Fruit fly (Drosophila melanogaster) whole organism, embryonic: ENCODE measurements around the gene CG8509.

Experiments
- ATbp ChIP-seq: fragments of 200-800 bp; sonication (Bioruptor generic); optimal IDR thresholded peaks from 2 replicates; lab custom pipeline; 2017; ENCODE audit warnings: missing biosample characterization, mild to moderate bottlenecking, missing genetic modification characterization, missing genetic modification reagents
- B-H1 ChIP-seq: fragments of 200-800 bp; sonication (Bioruptor generic); IDR thresholded peaks from 3 replicates; pipeline ENCODE4 v1.3.6; 2022; ENCODE audit warnings: missing biosample characterization, missing genetic modification characterization
- CG10321 ChIP-seq: fragments of 200-800 bp; sonication (Bioruptor generic); IDR thresholded peaks from 2 replicates; pipeline ENCODE4 v1.3.6; 2022; ENCODE audit warnings: missing biosample characterization, missing genetic modification characterization
- CG11093 ChIP-seq: fragments of 200-800 bp; sonication (Bioruptor generic); IDR thresholded peaks from 3 replicates; pipeline ENCODE4 v1.3.6; 2022; ENCODE audit warnings: missing biosample characterization, missing genetic modification characterization
- CG11695 ChIP-seq: fragments of 200-800 bp; sonication (Bioruptor generic); IDR thresholded peaks from 3 replicates; pipeline ENCODE4 v1.3.6; 2022; ENCODE audit warnings: missing biosample characterization, missing genetic modification characterization
- CG1233 ChIP-seq: fragments of 200-800 bp; sonication (Bioruptor generic); optimal IDR thresholded peaks from 4 replicates; lab custom pipeline; 2018; ENCODE audit warnings: missing biosample characterization, mild to moderate bottlenecking, missing genetic modification characterization
- CG12942 ChIP-seq: fragments of 200-800 bp; sonication (Bioruptor generic); optimal IDR thresholded peaks from 3 replicates; lab custom pipeline; 2016; ENCODE audit warnings: missing biosample characterization, missing genetic modification characterization
- CG15479 ChIP-seq: fragments of 200-800 bp; sonication (Bioruptor generic); optimal IDR thresholded peaks from 3 replicates; lab custom pipeline; 2019; ENCODE audit warnings: missing biosample characterization, mild to moderate bottlenecking, missing genetic modification characterization, moderate library complexity
- CG17359 ChIP-seq: fragments of 200-800 bp; sonication (Bioruptor generic); optimal IDR thresholded peaks from 3 replicates; lab custom pipeline; 2018; ENCODE audit warnings: missing biosample characterization, mild to moderate bottlenecking, missing genetic modification characterization, moderate library complexity
- CG2120 ChIP-seq: fragments of 200-800 bp; sonication (Bioruptor generic); optimal IDR thresholded peaks from 3 replicates; lab custom pipeline; 2016; ENCODE audit warnings: missing biosample characterization, missing genetic modification characterization
- CG2199 ChIP-seq: fragments of 200-800 bp; sonication (Bioruptor generic); IDR thresholded peaks from 3 replicates; pipeline ENCODE4 v1.3.6; 2022; ENCODE audit warnings: missing biosample characterization, missing genetic modification characterization
- CG2678 ChIP-seq: fragments of 200-800 bp; sonication (Bioruptor generic); optimal IDR thresholded peaks from 3 replicates; lab custom pipeline; 2019; ENCODE audit warnings: missing biosample characterization, mild to moderate bottlenecking, missing genetic modification characterization, moderate library complexity
- CG2889 ChIP-seq: fragments of 200-800 bp; sonication (Bioruptor generic); IDR thresholded peaks from 3 replicates; pipeline ENCODE4 v1.3.6; 2022; ENCODE audit warnings: missing biosample characterization, missing genetic modification characterization
- CG31224 ChIP-seq: fragments of 200-800 bp; sonication (Bioruptor generic); IDR thresholded peaks from 2 replicates; pipeline ENCODE4 v1.3.6; 2022; ENCODE audit warnings: missing biosample characterization, missing genetic modification characterization
- CG32532 ChIP-seq: fragments of 200-800 bp; sonication (Bioruptor generic); IDR thresholded peaks from 2 replicates; pipeline ENCODE4 v1.3.6; 2022; ENCODE audit warnings: missing biosample characterization, missing genetic modification characterization
- CG32767 ChIP-seq: fragments of 200-800 bp; sonication (Bioruptor generic); IDR thresholded peaks from 2 replicates; pipeline ENCODE4 v1.3.6; 2022; ENCODE audit warnings: missing biosample characterization, missing genetic modification characterization
- CG3995 ChIP-seq: fragments of 200-800 bp; sonication (Bioruptor generic); optimal IDR thresholded peaks from 3 replicates; lab custom pipeline; 2016; ENCODE audit warnings: missing biosample characterization, missing genetic modification characterization
- CG4730 ChIP-seq: fragments of 200-800 bp; sonication (Bioruptor generic); IDR thresholded peaks from 2 replicates; pipeline ENCODE4 v1.3.6; 2022; ENCODE audit warnings: missing biosample characterization, missing genetic modification characterization
- CG4820 ChIP-seq: fragments of 200-800 bp; sonication (Bioruptor generic); optimal IDR thresholded peaks from 3 replicates; lab custom pipeline; 2016; ENCODE audit warnings: missing biosample characterization, missing genetic modification characterization
- CG6813 ChIP-seq: fragments of 200-800 bp; sonication (Bioruptor generic); optimal IDR thresholded peaks from 2 replicates; lab custom pipeline; 2017; ENCODE audit warnings: missing biosample characterization, missing genetic modification characterization, mild to moderate bottlenecking, moderate library complexity, missing genetic modification reagents
- CG7556 ChIP-seq: fragments of 200-800 bp; sonication (Bioruptor generic); optimal IDR thresholded peaks from 2 replicates; lab custom pipeline; 2017; ENCODE audit warnings: missing biosample characterization, mild to moderate bottlenecking, missing genetic modification characterization
- CG7987 ChIP-seq: fragments of 200-800 bp; sonication (Bioruptor generic); optimal IDR thresholded peaks from 2 replicates; lab custom pipeline; 2018; ENCODE audit warnings: missing biosample characterization, mild to moderate bottlenecking, missing genetic modification characterization, moderate library complexity
- CG9215 ChIP-seq: fragments of 200-800 bp; sonication (Bioruptor generic); IDR thresholded peaks from 2 replicates; pipeline ENCODE4 v1.3.6; 2022; ENCODE audit warnings: missing biosample characterization, missing genetic modification characterization
- CrebB ChIP-seq: fragments of 200-800 bp; sonication (Bioruptor generic); optimal IDR thresholded peaks from 3 replicates; lab custom pipeline; 2018; ENCODE audit warnings: missing biosample characterization, mild to moderate bottlenecking, missing genetic modification characterization
- Eip74EF ChIP-seq, 2 experiments: fragments of 200-800 bp in 1 of 2; fragments of >200 bp in 1 of 2; sonication (Bioruptor generic) in 1 of 2; optimal IDR thresholded peaks; 2 replicates each; lab custom pipeline; 2017 to 2019; ENCODE audit warnings: missing biosample characterization in 2 of 2, missing genetic modification characterization in 2 of 2, mild to moderate bottlenecking in 1 of 2, moderate library complexity in 1 of 2
- HLH3B ChIP-seq: fragments of 200-800 bp; sonication (Bioruptor generic); IDR thresholded peaks from 2 replicates; pipeline ENCODE4 v1.3.6; 2022; ENCODE audit warnings: missing biosample characterization, missing genetic modification characterization
- HLH4C ChIP-seq: fragments of 200-800 bp; sonication (Bioruptor generic); IDR thresholded peaks from 3 replicates; pipeline ENCODE4 v1.3.6; 2022; ENCODE audit warnings: missing biosample characterization, missing genetic modification characterization; ENCODE audit not compliant: partially characterized antibody
- Kr ChIP-seq: fragments of 200-800 bp; sonication (Bioruptor generic); optimal IDR thresholded peaks from 2 replicates; lab custom pipeline; 2017; ENCODE audit warnings: missing biosample characterization, mild to moderate bottlenecking, missing genetic modification characterization
- Mrtf ChIP-seq: fragments of 200-800 bp; sonication (Bioruptor generic); IDR thresholded peaks from 3 replicates; pipeline ENCODE4 v1.3.6; 2022; ENCODE audit warnings: missing biosample characterization, missing genetic modification characterization
- Pdp1 ChIP-seq, 2 experiments: fragments of 200-800 bp; sonication (Bioruptor generic); optimal IDR thresholded peaks; 3 replicates each; lab custom pipeline; 2016; ENCODE audit warnings: missing biosample characterization in 2 of 2, missing genetic modification characterization in 2 of 2, mild to moderate bottlenecking in 1 of 2, moderate library complexity in 1 of 2
- Poxn ChIP-seq: fragments of 200-800 bp; sonication (Bioruptor generic); IDR thresholded peaks from 2 replicates; pipeline ENCODE4 v1.3.6; 2022; ENCODE audit warnings: missing biosample characterization, missing genetic modification characterization
- Six4 ChIP-seq: fragments of 200-800 bp; sonication (Bioruptor generic); optimal IDR thresholded peaks from 2 replicates; lab custom pipeline; 2016; ENCODE audit warnings: missing biosample characterization, missing genetic modification characterization
- Spps ChIP-seq: fragments of 200-800 bp; sonication (Bioruptor generic); optimal IDR thresholded peaks from 2 replicates; lab custom pipeline; 2018; ENCODE audit warnings: missing biosample characterization, mild to moderate bottlenecking, missing genetic modification characterization
- Ssrp ChIP-seq: fragments of 200-800 bp; sonication (Bioruptor generic); optimal IDR thresholded peaks from 2 replicates; lab custom pipeline; 2018; ENCODE audit warnings: missing biosample characterization, mild to moderate bottlenecking, missing genetic modification characterization, moderate library complexity
- TFAM ChIP-seq: fragments of 200-800 bp; sonication (Bioruptor generic); optimal IDR thresholded peaks from 2 replicates; lab custom pipeline; 2017; ENCODE audit warnings: missing biosample characterization, missing genetic modification characterization, inconsistent platforms
- Usf ChIP-seq: fragments of 200-800 bp; sonication (Bioruptor generic); optimal IDR thresholded peaks from 2 replicates; lab custom pipeline; 2017; ENCODE audit warnings: missing genotype, missing biosample characterization, missing genetic modification characterization
- Xrp1 ChIP-seq: fragments of 200-800 bp; sonication (Bioruptor generic); IDR thresholded peaks from 2 replicates; pipeline ENCODE4 v1.3.6; 2022; ENCODE audit warnings: missing biosample characterization, missing genetic modification characterization
- al ChIP-seq: fragments of 200-800 bp; sonication (Bioruptor generic); IDR thresholded peaks from 2 replicates; pipeline ENCODE4 v1.3.6; 2022; ENCODE audit warnings: missing biosample characterization, missing genetic modification characterization
- ash1 ChIP-seq: fragments of 200-800 bp; sonication (Bioruptor generic); optimal IDR thresholded peaks from 2 replicates; lab custom pipeline; 2018; ENCODE audit warnings: missing biosample characterization, mild to moderate bottlenecking, missing genetic modification characterization
- chinmo ChIP-seq: fragments of 200-800 bp; sonication (Bioruptor generic); IDR thresholded peaks from 4 replicates; pipeline ENCODE4 v1.3.6; 2022; ENCODE audit warnings: missing biosample characterization, missing genetic modification characterization; ENCODE audit not compliant: partially characterized antibody
- dimm ChIP-seq: fragments of 200-800 bp; sonication (Bioruptor generic); IDR thresholded peaks from 2 replicates; pipeline ENCODE4 v1.3.6; 2022; ENCODE audit warnings: missing biosample characterization, missing genetic modification characterization
- disco-r ChIP-seq: fragments of 200-800 bp; sonication (Bioruptor generic); optimal IDR thresholded peaks from 2 replicates; lab custom pipeline; 2016; ENCODE audit warnings: missing biosample characterization, missing genetic modification characterization
- emc ChIP-seq: fragments of 200-800 bp; sonication (Bioruptor generic); optimal IDR thresholded peaks from 2 replicates; lab custom pipeline; 2016; ENCODE audit warnings: missing biosample characterization, missing genetic modification characterization
- fd3F ChIP-seq: fragments of 200-800 bp; sonication (Bioruptor generic); optimal IDR thresholded peaks from 2 replicates; lab custom pipeline; 2018; ENCODE audit warnings: missing biosample characterization, mild to moderate bottlenecking, missing genetic modification characterization, moderate library complexity
- maf-S ChIP-seq: fragments of 200-800 bp; sonication (Bioruptor generic); optimal IDR thresholded peaks from 2 replicates; lab custom pipeline; 2016; ENCODE audit warnings: missing biosample characterization, missing genetic modification characterization
- pho ChIP-seq: fragments of 200-800 bp; sonication (Bioruptor generic); optimal IDR thresholded peaks from 2 replicates; lab custom pipeline; 2016; ENCODE audit warnings: missing biosample characterization, missing genetic modification characterization
- phol ChIP-seq: fragments of 200-800 bp; sonication (Bioruptor generic); optimal IDR thresholded peaks from 3 replicates; lab custom pipeline; 2018; ENCODE audit warnings: missing biosample characterization, mild to moderate bottlenecking, missing genetic modification characterization, moderate library complexity
- scrt ChIP-seq: fragments of 200-800 bp; sonication (Bioruptor generic); optimal IDR thresholded peaks from 2 replicates; lab custom pipeline; 2018; ENCODE audit warnings: missing biosample characterization, mild to moderate bottlenecking, missing genetic modification characterization, moderate library complexity
- seq ChIP-seq: fragments of 200-800 bp; sonication (Bioruptor generic); IDR thresholded peaks from 2 replicates; pipeline ENCODE4 v1.3.6; 2022; ENCODE audit warnings: missing biosample characterization, missing genetic modification characterization
- sob ChIP-seq: fragments of 200-800 bp; sonication (Bioruptor generic); IDR thresholded peaks from 2 replicates; pipeline ENCODE4 v1.3.6; 2022; ENCODE audit warnings: missing biosample characterization, missing genetic modification characterization
- zfh2 ChIP-seq: fragments of 200-800 bp; sonication (Bioruptor generic); optimal IDR thresholded peaks from 2 replicates; lab custom pipeline; 2016; ENCODE audit warnings: missing biosample characterization, missing genetic modification characterization

CG8509 gene

dm6 chrX:15818608-15819184 lies 9.3 kb downstream of the CG8509 start (continued):
- no peak for TF ChIP-seq chinmo (GFP tag; lab: Robert Waterston, UW)
- peak; percentile 36 for TF ChIP-seq CG2120 (GFP tag; lab: Kevin White, UChicago)
- peak; percentile 33; the same call in 1 of the 2 replicates for TF ChIP-seq CG32532 (GFP tag; lab: Robert Waterston, UW)
- TF ChIP-seq al (GFP tag; lab: Robert Waterston, UW): no peak
- no peak for TF ChIP-seq zfh2
- no peak for TF ChIP-seq CG2678 (tag; lab: Kevin White, UChicago)
- no peak for TF ChIP-seq fd3F (GFP tag; lab: Kevin White, UChicago)
- TF ChIP-seq Spps (tag; lab: Kevin White, UChicago): no peak
- TF ChIP-seq CG32767 (GFP tag; lab: Robert Waterston, UW): no peak
- no peak for TF ChIP-seq CG9215 (GFP tag; lab: Robert Waterston, UW)
- TF ChIP-seq CG6813 (GFP tag; lab: Kevin White, UChicago): no peak
- no peak for TF ChIP-seq emc
- no peak for TF ChIP-seq HLH4C (GFP tag; lab: Robert Waterston, UW)
- no peak for TF ChIP-seq CG7987
- TF ChIP-seq Xrp1 (GFP tag; lab: Robert Waterston, UW): peak; percentile 52
- TF ChIP-seq phol (tag; lab: Kevin White, UChicago): peak; percentile 42
- no peak for TF ChIP-seq disco-r
- no peak for TF ChIP-seq TFAM (GFP tag; lab: Kevin White, UChicago)
- no peak for TF ChIP-seq B-H1 (GFP tag; lab: Robert Waterston, UW)
- no peak for TF ChIP-seq ash1 (GFP tag; lab: Kevin White, UChicago)
- no peak for TF ChIP-seq Pdp1 (GFP tag; optimal IDR thresholded peaks at IDR 0.05; lab: Kevin White, UChicago)
- TF ChIP-seq CG4820 (GFP tag; lab: Kevin White, UChicago): no peak
- TF ChIP-seq seq (GFP tag; lab: Robert Waterston, UW): peak; percentile 56; the same call in 1 of the 2 replicates
- TF ChIP-seq CG15479: no peak
- no peak for TF ChIP-seq CG4730 (GFP tag; lab: Robert Waterston, UW)
- no peak for TF ChIP-seq CrebB
- no peak for TF ChIP-seq scrt (GFP tag; lab: Kevin White, UChicago)
- no peak for TF ChIP-seq CG12942 (GFP tag; lab: Kevin White, UChicago)
- TF ChIP-seq pho (GFP tag; lab: Kevin White, UChicago): no peak
- peak; percentile 70 for TF ChIP-seq Kr
- TF ChIP-seq Eip74EF (GFP tag; optimal IDR thresholded peaks at IDR 0.05; lab: Kevin White, UChicago): no peak
- no peak for TF ChIP-seq Poxn (GFP tag; lab: Robert Waterston, UW)
- no peak for TF ChIP-seq HLH3B (GFP tag; lab: Robert Waterston, UW)
- no peak for TF ChIP-seq maf-S (GFP tag; lab: Kevin White, UChicago)
- peak; percentile 1 for TF ChIP-seq Ssrp (tag; lab: Kevin White, UChicago)
- TF ChIP-seq CG2889 (GFP tag; lab: Robert Waterston, UW): no peak
- TF ChIP-seq Six4 (GFP tag; lab: Kevin White, UChicago): no peak
- TF ChIP-seq dimm (GFP tag; lab: Robert Waterston, UW): no peak
- no peak for TF ChIP-seq ATbp (GFP tag; lab: Kevin White, UChicago)
- peak; percentile 14 for TF ChIP-seq CG1233
- peak; percentile 55; the same call in 1 of the 3 replicates for TF ChIP-seq CG2199
- no peak for TF ChIP-seq CG11093 (GFP tag; lab: Robert Waterston, UW)
- TF ChIP-seq Mrtf (GFP tag; lab: Robert Waterston, UW): no peak
- TF ChIP-seq CG10321 (GFP tag; lab: Robert Waterston, UW): no peak
- TF ChIP-seq Usf: no peak
- TF ChIP-seq CG17359 (tag; lab: Kevin White, UChicago): peak; percentile 43
- no peak for TF ChIP-seq CG31224 (GFP tag; lab: Robert Waterston, UW)
- TF ChIP-seq CG11695 (GFP tag; lab: Robert Waterston, UW): 0 out of 3 replicates have a peak, but pooled peaks have one; percentile 14
- TF ChIP-seq CG7556 (GFP tag; lab: Kevin White, UChicago): no peak
- no peak for TF ChIP-seq sob (GFP tag; lab: Robert Waterston, UW)
- no peak for TF ChIP-seq CG3995 (GFP tag; lab: Kevin White, UChicago)
